Fruit fly (Drosophila melanogaster): Measurements from ENCODE around the gene CG31678.
A peak's percentile ranks its signal among the peaks of the same experiment; 100 is the strongest.

CG31678 gene

dm6 chr2L:20649891-20650290 is 25.9 kb downstream of the CG31678 start, which contains the start of gene CG2611 (continued):
- no peak for TF ChIP-seq HHEX (GFP tag; optimal IDR thresholded peaks at IDR 0.05)
- no peak for TF ChIP-seq CG10543 (GFP tag; optimal IDR thresholded peaks at IDR 0.05)
- TF ChIP-seq rib (GFP tag; IDR thresholded peaks at IDR 0.05): no peak
- TF ChIP-seq NfI (GFP tag; optimal IDR thresholded peaks at IDR 0.05): peak; percentile 36
- no peak; the same call in 2 of the 3 replicates for TF ChIP-seq vnd (GFP tag; IDR thresholded peaks at IDR 0.05; ENCODE audit: partially characterized antibody)
- TF ChIP-seq CG33213 (GFP tag; optimal IDR thresholded peaks at IDR 0.05): peak; percentile 36
- TF ChIP-seq CG4820 (GFP tag; optimal IDR thresholded peaks at IDR 0.05): peak; percentile 37
- TF ChIP-seq CG3065 (GFP tag; optimal IDR thresholded peaks at IDR 0.05): no peak
- TF ChIP-seq Poxn (GFP tag; IDR thresholded peaks at IDR 0.05): no peak
- TF ChIP-seq az2 (GFP tag; optimal IDR thresholded peaks at IDR 0.05): peak; percentile 59
- no peak for TF ChIP-seq Spps (tag; optimal IDR thresholded peaks at IDR 0.05)
- TF ChIP-seq jumu (GFP tag; optimal IDR thresholded peaks at IDR 0.05): peak; percentile 57
- peak; percentile 36 for TF ChIP-seq CG13296 (GFP tag; optimal IDR thresholded peaks at IDR 0.05)
- no peak for TF ChIP-seq bigmax (GFP tag; optimal IDR thresholded peaks at IDR 0.05)
- TF ChIP-seq abd-A (tag; optimal IDR thresholded peaks at IDR 0.05): no peak
- TF ChIP-seq Sox102F (GFP tag; optimal IDR thresholded peaks at IDR 0.05): no peak
- TF ChIP-seq CG6854 (GFP tag; optimal IDR thresholded peaks at IDR 0.05): no peak
- TF ChIP-seq btn (GFP tag; optimal IDR thresholded peaks at IDR 0.05): no peak
- no peak for TF ChIP-seq CG3407 (GFP tag; optimal IDR thresholded peaks at IDR 0.05)
- TF ChIP-seq CG15269 (tag; optimal IDR thresholded peaks at IDR 0.05): no peak
- TF ChIP-seq mam (GFP tag; optimal IDR thresholded peaks at IDR 0.05): peak; percentile 59
- TF ChIP-seq Atf6 (GFP tag; IDR thresholded peaks at IDR 0.05): peak; percentile 53; the same call in 1 of the 2 replicates
- TF ChIP-seq CG11696 (GFP tag; IDR thresholded peaks at IDR 0.05): no peak
- peak; percentile 60 for TF ChIP-seq CG13624 (GFP tag; optimal IDR thresholded peaks at IDR 0.05)
- TF ChIP-seq HLH54F (GFP tag; optimal IDR thresholded peaks at IDR 0.05): peak; percentile 39
- no peak for TF ChIP-seq unc-4 (GFP tag; IDR thresholded peaks at IDR 0.05; ENCODE audit: partially characterized antibody)
- peak in 1 of 2 experiments; percentile 33 for TF ChIP-seq Hr51 (GFP tag; optimal IDR thresholded peaks at IDR 0.05)
- no peak for TF ChIP-seq CG15479 (GFP tag; optimal IDR thresholded peaks at IDR 0.05)
- no peak for TF ChIP-seq PHDP (tag; optimal IDR thresholded peaks at IDR 0.05)
- TF ChIP-seq pum (GFP tag; optimal IDR thresholded peaks at IDR 0.05): peak; percentile 50
- peak; percentile 34 for TF ChIP-seq Mad (GFP tag; optimal IDR thresholded peaks at IDR 0.05)
- peak; percentile 40 for TF ChIP-seq CG1233 (GFP tag; optimal IDR thresholded peaks at IDR 0.05)
- peak; percentile 53; the same call in 1 of the 3 replicates for TF ChIP-seq CG11456 (GFP tag; IDR thresholded peaks at IDR 0.05)
- peak; percentile 12 for TF ChIP-seq CG4617 (GFP tag; optimal IDR thresholded peaks at IDR 0.05; ENCODE audit: borderline replicate concordance)
- TF ChIP-seq CoRest (tag; optimal IDR thresholded peaks at IDR 0.05): peak; percentile 51
- peak; percentile 31 for TF ChIP-seq ftz-f1 (GFP tag; optimal IDR thresholded peaks at IDR 0.05)
- TF ChIP-seq CG12744 (GFP tag; optimal IDR thresholded peaks at IDR 0.05): peak; percentile 22
- TF ChIP-seq CG12155 (GFP tag; optimal IDR thresholded peaks at IDR 0.05): peak; percentile 46
- TF ChIP-seq ham (GFP tag; IDR thresholded peaks at IDR 0.05): no peak
- TF ChIP-seq CG13287 (GFP tag; IDR thresholded peaks at IDR 0.05; ENCODE audit: partially characterized antibody): no peak
- no peak for TF ChIP-seq Fer2 (tag; optimal IDR thresholded peaks at IDR 0.05)
- no peak for TF ChIP-seq CG7372 (GFP tag; IDR thresholded peaks at IDR 0.05)
- peak; percentile 37 for TF ChIP-seq tx (GFP tag; optimal IDR thresholded peaks at IDR 0.05)
- TF ChIP-seq GATAe (GFP tag; conservative IDR thresholded peaks at IDR 0.05): peak; percentile 66
- no peak for TF ChIP-seq Usf (GFP tag; optimal IDR thresholded peaks at IDR 0.05)
- no peak for TF ChIP-seq HLHmδ (GFP tag; optimal IDR thresholded peaks at IDR 0.05)
- no peak; the same call in 1 of the 2 replicates for TF ChIP-seq CG8765 (GFP tag; IDR thresholded peaks at IDR 0.05)
- TF ChIP-seq lola (GFP tag; optimal IDR thresholded peaks at IDR 0.05): peak in 1 of 3 experiments; percentile 35
- no peak for TF ChIP-seq CG2678 (tag; optimal IDR thresholded peaks at IDR 0.05)
- TF ChIP-seq E2f2 (GFP tag; IDR thresholded peaks at IDR 0.05): peak; percentile 43

All from whole organism, embryonic.